Worm (Caenorhabditis elegans) whole organism, L3 larva: ENCODE results near the gene C34C12.7.

Experiments
- R02D3.7 ChIP-seq: fragments of 150-350 bp; optimal IDR thresholded peaks from 2 replicates; lab custom pipeline; 2014; ENCODE audit warnings: missing biosample characterization, missing genetic modification characterization
- ZK546.5 ChIP-seq: sonication (generic microtip); optimal IDR thresholded peaks from 2 replicates; lab custom pipeline; 2017; ENCODE audit warnings: missing biosample characterization, missing genetic modification characterization
- aly-2 ChIP-seq: fragments of 150-350 bp; optimal IDR thresholded peaks from 2 replicates; lab custom pipeline; 2014; ENCODE audit warnings: missing biosample characterization, missing genetic modification characterization
- ama-1 ChIP-seq: fragments of 150-350 bp; optimal IDR thresholded peaks from 2 replicates; lab custom pipeline; 2018
- ceh-28 ChIP-seq: fragments of 150-350 bp; optimal IDR thresholded peaks from 2 replicates; lab custom pipeline; 2014; ENCODE audit warnings: missing biosample characterization, missing genetic modification reagents, missing genetic modification characterization
- ceh-82 ChIP-seq: fragments of 150-350 bp; optimal IDR thresholded peaks from 2 replicates; lab custom pipeline; 2014; ENCODE audit warnings: missing biosample characterization, missing genetic modification characterization
- ceh-9 ChIP-seq: sonication (generic microtip); optimal IDR thresholded peaks from 2 replicates; lab custom pipeline; 2018; ENCODE audit warnings: missing biosample characterization, missing genetic modification characterization
- egl-27 ChIP-seq: sonication (generic microtip); optimal IDR thresholded peaks from 4 replicates; lab custom pipeline; 2017; ENCODE audit warnings: missing biosample characterization, missing genetic modification reagents, missing genetic modification characterization
- egl-5 ChIP-seq: fragments of 150-350 bp; optimal IDR thresholded peaks from 2 replicates; lab custom pipeline; 2017; ENCODE audit warnings: missing biosample characterization, missing genetic modification reagents, missing genetic modification characterization, inconsistent platforms
- elt-1 ChIP-seq: fragments of 150-350 bp; optimal IDR thresholded peaks from 2 replicates; lab custom pipeline; 2014; ENCODE audit warnings: missing biosample characterization, missing genetic modification characterization
- elt-3 ChIP-seq, 3 experiments: fragments of 150-350 bp in 1 of 3; sonication (generic microtip) in 2 of 3; optimal IDR thresholded peaks; 2 replicates in 2 of 3; 4 replicates in 1 of 3; lab custom pipeline; 2014 to 2017; ENCODE audit warnings: missing biosample characterization in 3 of 3, missing genetic modification characterization in 3 of 3
- fkh-10 ChIP-seq: sonication (generic microtip); optimal IDR thresholded peaks from 2 replicates; lab custom pipeline; 2017; ENCODE audit warnings: missing biosample characterization, missing genetic modification reagents, missing genetic modification characterization
- fos-1 ChIP-seq: fragments of 150-350 bp; optimal IDR thresholded peaks from 2 replicates; lab custom pipeline; 2014; ENCODE audit warnings: missing biosample characterization, missing genetic modification characterization
- jun-1 ChIP-seq: fragments of 150-350 bp; optimal IDR thresholded peaks from 2 replicates; lab custom pipeline; 2014; ENCODE audit warnings: missing biosample characterization, missing genetic modification reagents, missing genetic modification characterization
- lin-15B ChIP-seq: fragments of 150-350 bp; optimal IDR thresholded peaks from 2 replicates; lab custom pipeline; 2014; ENCODE audit warnings: missing biosample characterization, missing genetic modification characterization
- lin-39 ChIP-seq: fragments of 150-350 bp; optimal IDR thresholded peaks from 2 replicates; lab custom pipeline; 2018; ENCODE audit warnings: missing biosample characterization, missing genetic modification reagents, missing genetic modification characterization
- lsy-12 ChIP-seq: sonication (generic microtip); optimal IDR thresholded peaks from 2 replicates; lab custom pipeline; 2016; ENCODE audit warnings: mild to moderate bottlenecking, missing genetic modification characterization, missing compliant biosample characterization
- mdl-1 ChIP-seq: fragments of 150-350 bp; optimal IDR thresholded peaks from 2 replicates; lab custom pipeline; 2014; ENCODE audit warnings: missing biosample characterization, missing genetic modification characterization
- mml-1 ChIP-seq: fragments of 150-350 bp; sonication (generic microtip); optimal IDR thresholded peaks from 3 replicates; lab custom pipeline; 2014; ENCODE audit warnings: missing biosample characterization, missing genetic modification characterization
- nfya-1 ChIP-seq: sonication (generic microtip); optimal IDR thresholded peaks from 2 replicates; lab custom pipeline; 2017; ENCODE audit warnings: missing genetic modification characterization, mild to moderate bottlenecking, missing compliant biosample characterization, antibody characterized with exemption, moderate library complexity; ENCODE audit not compliant: insufficient read depth
- nhr-11 ChIP-seq: fragments of 150-350 bp; optimal IDR thresholded peaks from 2 replicates; lab custom pipeline; 2014; ENCODE audit warnings: missing biosample characterization, missing genetic modification characterization
- nhr-23 ChIP-seq: fragments of 150-350 bp; optimal IDR thresholded peaks from 2 replicates; lab custom pipeline; 2014; ENCODE audit warnings: missing biosample characterization, missing genetic modification reagents, missing genetic modification characterization
- nhr-237 ChIP-seq: fragments of 150-350 bp; optimal IDR thresholded peaks from 2 replicates; lab custom pipeline; 2014; ENCODE audit warnings: missing biosample characterization, missing genetic modification characterization
- nhr-25 ChIP-seq: sonication (generic microtip); optimal IDR thresholded peaks from 2 replicates; lab custom pipeline; 2017; ENCODE audit warnings: missing biosample characterization, missing genetic modification characterization
- nhr-28 ChIP-seq: fragments of 150-350 bp; optimal IDR thresholded peaks from 2 replicates; lab custom pipeline; 2014; ENCODE audit warnings: missing biosample characterization, missing genetic modification characterization
- nhr-43 ChIP-seq: sonication (generic microtip); optimal IDR thresholded peaks from 2 replicates; lab custom pipeline; 2016; ENCODE audit warnings: mild to moderate bottlenecking, missing genetic modification characterization, missing compliant biosample characterization; ENCODE audit not compliant: poor library complexity, severe bottlenecking
- nhr-76 ChIP-seq: fragments of 150-350 bp; sonication (generic microtip); optimal IDR thresholded peaks from 5 replicates; lab custom pipeline; 2014; ENCODE audit warnings: missing biosample characterization, missing genetic modification characterization
- nhr-77 ChIP-seq: fragments of 150-350 bp; optimal IDR thresholded peaks from 2 replicates; lab custom pipeline; 2014; ENCODE audit warnings: missing biosample characterization, missing genetic modification characterization
- pha-4 ChIP-seq: fragments of 150-350 bp; optimal IDR thresholded peaks from 2 replicates; lab custom pipeline; 2014; ENCODE audit warnings: missing biosample characterization, missing genetic modification reagents, missing genetic modification characterization
- sea-2 ChIP-seq: fragments of 150-350 bp; sonication (generic microtip); optimal IDR thresholded peaks from 4 replicates; lab custom pipeline; 2014; ENCODE audit warnings: missing biosample characterization, missing genetic modification reagents, missing genetic modification characterization
- snpc-4 ChIP-seq: fragments of 150-350 bp; optimal IDR thresholded peaks from 2 replicates; lab custom pipeline; 2014; ENCODE audit warnings: missing biosample characterization, missing genetic modification characterization
- tbx-2 ChIP-seq: sonication (generic microtip); optimal IDR thresholded peaks from 2 replicates; lab custom pipeline; 2016; ENCODE audit warnings: mild to moderate bottlenecking, missing genetic modification characterization, missing compliant biosample characterization
- unc-62 ChIP-seq: fragments of 150-350 bp; sonication (generic microtip); optimal IDR thresholded peaks from 4 replicates; lab custom pipeline; 2014; ENCODE audit warnings: missing biosample characterization, missing genetic modification reagents, missing genetic modification characterization
- zag-1 ChIP-seq: fragments of 150-350 bp; optimal IDR thresholded peaks from 2 replicates; lab custom pipeline; 2014; ENCODE audit warnings: missing biosample characterization, missing genetic modification characterization
- ztf-11 ChIP-seq: fragments of 150-350 bp; optimal IDR thresholded peaks from 2 replicates; lab custom pipeline; 2014; ENCODE audit warnings: missing biosample characterization, missing genetic modification characterization
- ztf-4 ChIP-seq: fragments of 150-350 bp; optimal IDR thresholded peaks from 2 replicates; lab custom pipeline; 2014; ENCODE audit warnings: missing biosample characterization, missing genetic modification characterization

The C34C12.7 gene

ce11 chrIII:3505051-3505548 is 17.0 kb upstream of the C34C12.7 start, which contains the start of gene lias-1 (continued):
- TF ChIP-seq nhr-43 (peak; percentile 18), tbx-2 (tag; lab: Kevin White, UChicago) (no peak), nhr-23 (tag; lab: Kevin White, UChicago) (peak; percentile 84), R02D3.7 (peak; percentile 57), fos-1 (no peak), elt-1 (no peak), mml-1 (tag; lab: Kevin White, UChicago) (no peak), ceh-9 (tag; lab: Kevin White, UChicago) (no peak), ZK546.5 (tag; lab: Kevin White, UChicago) (no peak)

DNA sequence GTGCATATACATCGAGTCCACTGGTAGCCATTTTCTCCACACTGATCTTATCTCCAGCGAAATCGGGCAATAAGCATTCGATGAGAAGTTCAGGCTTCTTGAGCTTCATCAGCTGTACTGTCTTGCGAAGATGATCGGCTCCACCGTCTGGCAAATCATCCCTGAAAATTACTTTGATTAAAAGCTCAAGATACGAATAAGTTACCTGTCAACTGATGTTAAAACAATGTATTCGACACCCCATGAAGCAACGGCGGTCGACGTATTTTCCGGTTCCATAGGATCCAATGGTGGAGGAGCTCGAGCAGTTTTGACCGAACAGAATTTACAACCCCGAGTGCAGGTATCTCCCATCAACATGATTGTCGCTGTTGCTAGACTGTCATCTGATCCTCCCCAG is 16.1 kb upstream of the C34C12.7 start:
- no peak for TF ChIP-seq lin-39 (tag; lab: Kevin White, UChicago)
- no peak for TF ChIP-seq sea-2
- no peak for TF ChIP-seq jun-1
- TF ChIP-seq nhr-23 (tag; lab: Kevin White, UChicago): no peak
- TF ChIP-seq nhr-76: no peak
- TF ChIP-seq nhr-28 (tag; lab: Kevin White, UChicago): no peak
- TF ChIP-seq mdl-1 (tag; lab: Kevin White, UChicago): no peak
- TF ChIP-seq R02D3.7: no peak
- TF ChIP-seq lsy-12: no peak
- TF ChIP-seq egl-5: no peak

- TF ChIP-seq fkh-10 (GFP tag; lab: Kevin White, UChicago): no peak
- TF ChIP-seq aly-2: no peak
- no peak for TF ChIP-seq ceh-28 (tag; lab: Kevin White, UChicago)
- no peak for TF ChIP-seq fos-1
- TF ChIP-seq pha-4 (tag; lab: Kevin White, UChicago): no peak
- no peak for TF ChIP-seq ceh-82 (tag; lab: Kevin White, UChicago)
- TF ChIP-seq zag-1 (tag; lab: Kevin White, UChicago): no peak
- no peak for TF ChIP-seq ceh-9 (tag; lab: Kevin White, UChicago)
- no peak for TF ChIP-seq mml-1 (tag; lab: Kevin White, UChicago)
- no peak for TF ChIP-seq elt-3 (tag; optimal IDR thresholded peaks at IDR 0.05; lab: Kevin White, UChicago)
- TF ChIP-seq ztf-4 (tag; lab: Kevin White, UChicago): no peak
- no peak for TF ChIP-seq ama-1 (lab: Kevin White, UChicago)
- TF ChIP-seq R02D3.7: no peak
- TF ChIP-seq snpc-4 (tag; lab: Kevin White, UChicago): no peak
- no peak for TF ChIP-seq nhr-43
- TF ChIP-seq nhr-237: no peak
- no peak for TF ChIP-seq unc-62 (GFP tag; lab: Kevin White, UChicago)
- no peak for TF ChIP-seq lin-15B (tag; lab: Kevin White, UChicago)
- no peak for TF ChIP-seq egl-27 (tag; lab: Kevin White, UChicago)
These were observed 15.1 kb upstream of the C34C12.7 start, which contains the start of gene rpl-16 for ce11 chrIII:3503286-3503685. Gene rpl-16, minus strand, starts transcription at chrIII:3503604.

DNA sequence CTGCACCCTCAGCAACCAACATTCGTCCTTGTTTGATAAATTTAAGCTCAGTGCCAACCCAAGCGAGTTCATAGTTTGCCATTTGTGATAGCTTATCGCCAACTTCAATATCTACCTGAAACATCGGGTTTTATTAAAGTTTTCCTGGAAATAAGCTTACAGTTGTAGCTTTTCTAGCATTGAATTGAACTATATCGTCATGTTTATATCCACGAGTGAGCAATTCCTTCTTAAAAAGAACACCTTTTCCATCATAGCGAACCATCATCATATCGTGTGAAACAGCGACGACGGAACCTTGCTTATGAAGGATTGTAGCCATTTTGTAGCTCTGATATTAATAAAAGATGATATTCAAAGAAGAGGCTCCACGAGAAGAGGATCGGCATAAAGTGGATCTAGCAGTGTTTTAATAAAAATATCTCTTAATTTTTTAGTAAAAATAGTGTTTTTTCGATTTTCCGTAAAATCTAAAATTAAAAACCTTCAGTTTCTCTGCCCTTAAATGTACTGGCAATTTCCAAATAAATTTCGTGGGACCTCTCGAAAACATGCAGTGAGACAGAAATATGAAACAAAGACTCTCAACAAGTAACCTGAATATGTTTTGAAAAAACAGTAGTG is 14.2 kb upstream of the C34C12.7 start, which contains the start of gene M01F1.8:
TSS of gene M01F1.8 (minus strand) at position 335 of the 624 bp plus-strand sequence.
- TF ChIP-seq nhr-77 (peak; percentile 18), ztf-11 (tag; lab: Kevin White, UChicago) (no peak)

DNA sequence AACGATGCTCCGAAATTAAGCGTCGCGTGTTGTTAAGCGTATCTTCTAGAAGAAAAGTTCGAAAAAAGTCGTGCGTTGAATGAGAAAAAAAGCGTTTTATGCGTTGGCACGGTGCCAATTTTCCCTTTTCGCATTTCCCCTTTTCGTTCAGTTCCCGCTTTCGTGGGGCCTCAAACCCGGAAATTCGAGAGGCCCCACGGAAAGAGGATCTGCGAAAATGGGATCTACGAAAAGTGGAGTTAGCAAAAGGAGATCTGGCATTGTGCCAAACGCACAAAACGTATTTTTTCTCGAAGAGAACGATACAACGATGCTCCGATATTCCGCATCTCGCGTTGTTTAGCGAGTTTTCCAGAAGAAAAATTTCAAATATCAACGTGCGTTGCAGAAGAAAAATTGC is 11.7 kb upstream of the C34C12.7 start:
- TF ChIP-seq jun-1: peak; percentile 3
- TF ChIP-seq nfya-1 (tag; lab: Kevin White, UChicago): no peak
- no peak for TF ChIP-seq nhr-11 (tag; lab: Kevin White, UChicago)
- TF ChIP-seq nhr-25 (tag; lab: Kevin White, UChicago): no peak
- TF ChIP-seq, all 47 proteins: peak for 1
